Fruit fly (Drosophila melanogaster) whole organism, pupa: ENCODE data around the gene CG3902.

Source experiments
- CG10348 ChIP-seq: fragments of 200-800 bp; sonication (Bioruptor generic); IDR thresholded peaks from 2 replicates; pipeline ENCODE4 v1.3.6; 2022; ENCODE audit warnings: missing biosample characterization, missing genetic modification characterization
- CG12605 ChIP-seq: fragments of 200-800 bp; sonication (Bioruptor generic); IDR thresholded peaks from 2 replicates; pipeline ENCODE4 v1.3.6; 2022; ENCODE audit warnings: missing biosample characterization, missing genetic modification characterization
- CG13204 ChIP-seq: fragments of 200-800 bp; sonication (Bioruptor generic); optimal IDR thresholded peaks from 2 replicates; lab custom pipeline; 2018; ENCODE audit warnings: missing biosample characterization, mild to moderate bottlenecking, missing genetic modification characterization, moderate library complexity
- CG14655 ChIP-seq: fragments of 200-800 bp; sonication (Bioruptor generic); optimal IDR thresholded peaks from 3 replicates; lab custom pipeline; 2017; ENCODE audit warnings: mild to moderate bottlenecking, missing biosample characterization, missing genetic modification reagents, missing genetic modification characterization
- CG15710 ChIP-seq: fragments of 200-800 bp; sonication (Bioruptor generic); optimal IDR thresholded peaks from 2 replicates; lab custom pipeline; 2018; ENCODE audit warnings: missing biosample characterization, mild to moderate bottlenecking, missing genetic modification characterization, moderate library complexity
- CG17806 ChIP-seq: fragments of 200-800 bp; sonication (Bioruptor generic); optimal IDR thresholded peaks from 2 replicates; lab custom pipeline; 2018; ENCODE audit warnings: missing biosample characterization, mild to moderate bottlenecking, missing genetic modification characterization, moderate library complexity
- CG32121 ChIP-seq: fragments of 200-800 bp; sonication (Bioruptor generic); IDR thresholded peaks from 2 replicates; pipeline ENCODE4 v1.3.6; 2022; ENCODE audit warnings: missing biosample characterization, missing genetic modification characterization
- CG34367 ChIP-seq: fragments of 200-800 bp; sonication (Bioruptor generic); optimal IDR thresholded peaks from 2 replicates; lab custom pipeline; 2018; ENCODE audit warnings: missing biosample characterization, mild to moderate bottlenecking, missing genetic modification characterization
- CG4496 ChIP-seq: fragments of 200-800 bp; sonication (Bioruptor generic); IDR thresholded peaks from 3 replicates; pipeline ENCODE4 v1.3.6; 2022; ENCODE audit warnings: missing biosample characterization, missing genetic modification characterization
- CG8159 ChIP-seq: fragments of 200-800 bp; sonication (Bioruptor generic); optimal IDR thresholded peaks from 3 replicates; lab custom pipeline; 2018; ENCODE audit warnings: missing biosample characterization, mild to moderate bottlenecking, missing genetic modification characterization, moderate library complexity
- CG8301 ChIP-seq: fragments of 200-800 bp; sonication (Bioruptor generic); optimal IDR thresholded peaks from 2 replicates; lab custom pipeline; 2018; ENCODE audit warnings: missing biosample characterization, mild to moderate bottlenecking, missing genetic modification characterization
- CG9948 ChIP-seq: fragments of 200-800 bp; sonication (Bioruptor generic); optimal IDR thresholded peaks from 2 replicates; lab custom pipeline; 2018; ENCODE audit warnings: missing biosample characterization, mild to moderate bottlenecking, missing genetic modification characterization, moderate library complexity
- D1 ChIP-seq: fragments of 200-800 bp; sonication (Bioruptor generic); optimal IDR thresholded peaks from 2 replicates; lab custom pipeline; 2018; ENCODE audit warnings: missing biosample characterization, mild to moderate bottlenecking, missing genetic modification characterization, moderate library complexity
- EcR ChIP-seq: fragments of 200-800 bp; sonication (Bioruptor generic); optimal IDR thresholded peaks from 3 replicates; lab custom pipeline; 2019; ENCODE audit warnings: missing biosample characterization, missing genetic modification characterization, mild to moderate bottlenecking, moderate library complexity, missing genetic modification reagents
- Ets98B ChIP-seq: fragments of 200-800 bp; sonication (Bioruptor generic); IDR thresholded peaks from 2 replicates; pipeline ENCODE4 v1.3.6; 2022; ENCODE audit warnings: missing biosample characterization, missing genetic modification characterization
- Pif1A ChIP-seq: fragments of 200-800 bp; sonication (Bioruptor generic); optimal IDR thresholded peaks from 3 replicates; lab custom pipeline; 2016; ENCODE audit warnings: missing biosample characterization, missing genetic modification characterization
- Pif1B ChIP-seq: fragments of 200-800 bp; sonication (Bioruptor generic); optimal IDR thresholded peaks from 3 replicates; lab custom pipeline; 2016; ENCODE audit warnings: missing biosample characterization, missing genetic modification characterization
- Snoo ChIP-seq: fragments of 200-800 bp; sonication (Bioruptor generic); optimal IDR thresholded peaks from 3 replicates; lab custom pipeline; 2017; ENCODE audit warnings: missing biosample characterization, mild to moderate bottlenecking, missing genetic modification characterization, inconsistent platforms
- fd96Ca ChIP-seq: fragments of 200-800 bp; sonication (Bioruptor generic); IDR thresholded peaks from 3 replicates; pipeline ENCODE4 v1.3.6; 2022; ENCODE audit warnings: missing biosample characterization, missing genetic modification characterization
- gl ChIP-seq: fragments of 200-800 bp; sonication (Bioruptor generic); optimal IDR thresholded peaks from 2 replicates; lab custom pipeline; 2018; ENCODE audit warnings: missing biosample characterization, mild to moderate bottlenecking, missing genetic modification characterization
- rn ChIP-seq: fragments of 200-800 bp; sonication (Bioruptor generic); IDR thresholded peaks from 2 replicates; pipeline ENCODE4 v1.3.6; 2022; ENCODE audit warnings: missing biosample characterization, missing genetic modification characterization

Gene CG3902

dm6 chr3L:18853439-18853838 lies 44.7 kb downstream of the CG3902 start:
- TF ChIP-seq CG34367 (tag; lab: Kevin White, UChicago) (no peak), Pif1B (GFP tag; lab: Kevin White, UChicago) (no peak), CG4496 (no peak), CG32121 (GFP tag; lab: Robert Waterston, UW) (no peak), CG17806 (tag; lab: Kevin White, UChicago) (no peak), CG10348 (GFP tag; lab: Robert Waterston, UW) (no peak), CG15710 (tag; lab: Kevin White, UChicago) (no peak), gl (tag; lab: Kevin White, UChicago) (no peak), CG8301 (tag; lab: Kevin White, UChicago) (no peak), Ets98B (GFP tag; lab: Robert Waterston, UW) (no peak), fd96Ca (GFP tag; lab: Robert Waterston, UW) (no peak), CG8159 (tag; lab: Kevin White, UChicago) (no peak), rn (GFP tag; lab: Robert Waterston, UW) (no peak), CG9948 (tag; lab: Kevin White, UChicago) (no peak), Pif1A (GFP tag; lab: Kevin White, UChicago) (no peak), Snoo (tag; lab: Kevin White, UChicago) (no peak)

DNA sequence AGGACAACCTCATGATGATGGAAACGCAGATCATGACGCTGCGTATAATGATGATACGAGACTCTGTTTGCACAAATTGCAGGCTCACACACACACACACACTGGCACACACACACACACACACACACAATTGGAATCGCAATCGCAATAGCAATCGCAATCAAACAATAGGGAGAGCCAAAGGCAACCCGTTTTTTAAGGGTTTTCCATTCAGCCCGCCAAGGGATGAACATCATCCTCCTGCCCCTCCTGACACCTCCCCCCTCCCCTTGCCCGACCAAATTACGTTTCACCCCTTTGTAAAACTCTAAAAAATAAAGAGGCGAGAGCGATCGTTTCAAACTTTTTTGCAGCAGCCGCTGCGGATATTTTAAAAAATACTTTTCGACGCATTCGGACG lies 45.9 kb downstream of the CG3902 start:
- TF ChIP-seq Ets98B (GFP tag; lab: Robert Waterston, UW) (no peak), CG4496 (no peak)

DNA sequence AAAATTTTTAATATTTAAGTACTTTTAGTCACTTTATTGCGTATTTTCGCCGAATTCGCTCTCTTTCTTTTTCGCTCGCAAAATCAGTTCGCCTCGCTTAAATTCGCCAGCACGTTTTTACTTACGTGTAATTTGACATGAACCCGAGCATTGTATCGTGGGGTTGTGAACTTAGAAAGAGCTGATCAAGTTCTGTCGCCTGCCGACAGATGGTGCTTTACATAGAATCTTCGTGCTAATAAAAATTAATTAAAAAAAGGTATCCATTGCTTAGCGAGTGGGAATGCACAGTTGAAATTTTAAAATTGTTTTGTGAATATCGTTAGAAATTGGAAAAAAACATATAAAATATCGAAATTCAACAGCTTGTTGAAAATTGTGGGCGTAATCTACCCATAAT lies 49.7 kb downstream of the CG3902 start:
- TF ChIP-seq CG9948 (tag; lab: Kevin White, UChicago) = peak; percentile 14
- TF ChIP-seq CG12605 (GFP tag; lab: Robert Waterston, UW) = no peak
- TF ChIP-seq Snoo (tag; lab: Kevin White, UChicago) = peak; percentile 13
- TF ChIP-seq fd96Ca (GFP tag; lab: Robert Waterston, UW) = no peak
- TF ChIP-seq Pif1A (GFP tag; lab: Kevin White, UChicago) = peak; percentile 40
- peak; percentile 94 for TF ChIP-seq D1
- TF ChIP-seq CG14655 (GFP tag; lab: Kevin White, UChicago) = peak; percentile 53

DNA sequence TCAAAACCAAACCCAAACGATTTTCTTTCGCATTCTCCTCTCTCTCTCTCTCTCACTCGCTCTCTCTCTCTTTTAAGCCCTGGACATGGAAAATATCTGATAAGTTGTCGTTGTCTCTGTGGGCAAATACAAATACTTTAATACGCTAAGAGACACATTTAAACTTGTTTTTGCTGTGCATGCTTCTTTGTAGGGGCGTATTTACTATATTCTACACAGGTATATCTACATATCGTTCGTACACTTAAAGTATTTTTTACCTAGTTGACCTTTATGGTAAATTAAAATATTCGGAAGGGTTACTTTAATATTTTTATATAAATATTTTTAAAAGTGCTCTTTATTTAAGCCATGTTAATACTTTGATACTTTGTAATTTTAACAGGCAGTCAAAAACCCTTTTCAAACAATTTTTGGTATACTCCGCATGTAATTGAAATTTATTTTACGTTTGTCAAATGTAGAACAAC lies 51.8 kb downstream of the CG3902 start:
- TF ChIP-seq EcR (GFP tag; lab: Kevin White, UChicago) (no peak), CG8159 (tag; lab: Kevin White, UChicago) (peak; percentile 61), fd96Ca (GFP tag; lab: Robert Waterston, UW) (no peak), CG8301 (tag; lab: Kevin White, UChicago) (no peak), Pif1B (GFP tag; lab: Kevin White, UChicago) (peak; percentile 3), CG13204 (GFP tag; lab: Kevin White, UChicago) (no peak), CG10348 (GFP tag; lab: Robert Waterston, UW) (no peak), CG32121 (GFP tag; lab: Robert Waterston, UW) (no peak), CG34367 (tag; lab: Kevin White, UChicago) (no peak), rn (GFP tag; lab: Robert Waterston, UW) (no peak), D1 (peak; percentile 70), CG4496 (no peak), gl (tag; lab: Kevin White, UChicago) (no peak)
- TF ChIP-seq, all 21 proteins: peak for 3

DNA sequence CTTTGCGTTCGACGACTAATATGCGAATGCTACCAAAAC lies 52.0 kb downstream of the CG3902 start, which contains the start of gene Indy:
Indy (minus strand) TSS at position 35 of the 39 bp plus-strand sequence.
- TF ChIP-seq CG15710 (tag; lab: Kevin White, UChicago) (no peak), CG13204 (GFP tag; lab: Kevin White, UChicago) (no peak), fd96Ca (GFP tag; lab: Robert Waterston, UW) (no peak), Ets98B (GFP tag; lab: Robert Waterston, UW) (no peak), CG14655 (GFP tag; lab: Kevin White, UChicago) (no peak), CG17806 (tag; lab: Kevin White, UChicago) (no peak), CG4496 (no peak), rn (GFP tag; lab: Robert Waterston, UW) (no peak), CG10348 (GFP tag; lab: Robert Waterston, UW) (no peak), CG8301 (tag; lab: Kevin White, UChicago) (no peak), EcR (GFP tag; lab: Kevin White, UChicago) (no peak), CG8159 (tag; lab: Kevin White, UChicago) (no peak), Pif1B (GFP tag; lab: Kevin White, UChicago) (no peak), CG34367 (tag; lab: Kevin White, UChicago) (no peak), gl (tag; lab: Kevin White, UChicago) (no peak), CG32121 (GFP tag; lab: Robert Waterston, UW) (no peak), D1 (no peak), CG9948 (tag; lab: Kevin White, UChicago) (no peak), Pif1A (GFP tag; lab: Kevin White, UChicago) (no peak)

dm6 chr3L:18845833-18846232 lies 52.3 kb downstream of the CG3902 start:
- TF ChIP-seq rn (GFP tag; lab: Robert Waterston, UW) (no peak), EcR (GFP tag; lab: Kevin White, UChicago) (no peak), Pif1B (GFP tag; lab: Kevin White, UChicago) (no peak), CG15710 (tag; lab: Kevin White, UChicago) (no peak), CG17806 (tag; lab: Kevin White, UChicago) (no peak), CG34367 (tag; lab: Kevin White, UChicago) (no peak), Snoo (tag; lab: Kevin White, UChicago) (no peak), CG13204 (GFP tag; lab: Kevin White, UChicago) (no peak), Ets98B (GFP tag; lab: Robert Waterston, UW) (no peak), fd96Ca (GFP tag; lab: Robert Waterston, UW) (no peak), CG9948 (tag; lab: Kevin White, UChicago) (no peak)
